Worm (Caenorhabditis elegans): ENCODE measurements around the gene gst-35.

DNA sequence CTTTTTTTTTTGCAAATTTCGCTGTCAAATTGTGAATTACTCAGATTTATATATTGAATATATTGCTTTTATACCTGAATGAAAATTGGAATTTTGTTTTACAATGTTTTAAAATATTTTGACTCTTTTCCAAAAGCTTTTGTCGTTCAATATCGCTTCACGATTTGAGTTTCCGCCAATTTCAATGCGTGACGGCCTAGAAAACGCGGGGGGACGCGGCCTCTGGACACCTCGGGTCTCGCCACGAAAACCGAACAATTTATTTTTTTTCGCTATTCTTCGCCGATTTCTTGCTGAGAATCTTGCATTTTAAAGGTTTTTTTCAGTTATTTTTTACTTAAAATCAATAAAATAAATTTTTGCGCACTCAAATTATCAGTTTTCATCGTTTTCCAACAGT lies 47.5 kb upstream of the gst-35 start, which contains the start of gene Y46E12BL.2:
- TF ChIP-seq xnd-1 (tag; optimal IDR thresholded peaks at IDR 0.05) = peak; percentile 12
- TF ChIP-seq ZK185.1 (tag; optimal IDR thresholded peaks at IDR 0.05; ENCODE audit: poor library complexity, severe bottlenecking) = no peak
- TF ChIP-seq mxl-1 (tag; optimal IDR thresholded peaks at IDR 0.05) = no peak
- no peak for TF ChIP-seq unc-62 (GFP tag; optimal IDR thresholded peaks at IDR 0.05)
- TF ChIP-seq bed-1 (GFP tag; IDR thresholded peaks at IDR 0.05) = no peak
- no peak for TF ChIP-seq F55B11.4 (tag; optimal IDR thresholded peaks at IDR 0.05; ENCODE audit: borderline replicate concordance, insufficient read depth)
- no peak for TF ChIP-seq pha-4 (tag; optimal IDR thresholded peaks at IDR 0.05)
- TF ChIP-seq hrde-1 (tag; optimal IDR thresholded peaks at IDR 0.05; ENCODE audit: borderline replicate concordance) = peak; percentile 40

Data from whole organism, young adult.